Fruit fly (Drosophila melanogaster) whole organism, embryonic: ENCODE data around the gene mbm.
A peak's percentile ranks its signal among the peaks of the same experiment; 100 is the strongest.

Experiments
- Atf6 ChIP-seq: fragments of 200-800 bp; sonication (Bioruptor generic); IDR thresholded peaks from 2 replicates; pipeline ENCODE4 v1.3.6; 2022; ENCODE audit warnings: missing biosample characterization, missing genetic modification characterization
- Bgb ChIP-seq: fragments of 200-800 bp; sonication (Bioruptor generic); IDR thresholded peaks from 2 replicates; pipeline ENCODE4 v1.3.6; 2022; ENCODE audit warnings: missing biosample characterization, missing genetic modification characterization; ENCODE audit not compliant: partially characterized antibody
- C15 ChIP-seq: fragments of 200-800 bp; sonication (Bioruptor generic); IDR thresholded peaks from 3 replicates; pipeline ENCODE4 v1.3.6; 2022; ENCODE audit warnings: missing biosample characterization, missing genetic modification characterization
- CG10147 ChIP-seq: fragments of 200-800 bp; sonication (Bioruptor generic); optimal IDR thresholded peaks from 2 replicates; lab custom pipeline; 2019; ENCODE audit warnings: missing biosample characterization, mild to moderate bottlenecking, missing genetic modification characterization, moderate library complexity
- CG10209 ChIP-seq: fragments of 200-800 bp; sonication (Bioruptor generic); optimal IDR thresholded peaks from 3 replicates; lab custom pipeline; 2017; ENCODE audit warnings: missing biosample characterization, mild to moderate bottlenecking, missing genetic modification characterization, missing genetic modification reagents
- CG10979 ChIP-seq: fragments of 200-800 bp; sonication (Bioruptor generic); optimal IDR thresholded peaks from 2 replicates; lab custom pipeline; 2018; ENCODE audit warnings: missing biosample characterization, mild to moderate bottlenecking, missing genetic modification characterization, moderate library complexity
- CG11504 ChIP-seq: fragments of 200-800 bp; sonication (Bioruptor generic); optimal IDR thresholded peaks from 3 replicates; lab custom pipeline; 2019; ENCODE audit warnings: missing biosample characterization, mild to moderate bottlenecking, missing genetic modification characterization, moderate library complexity
- CG11723 ChIP-seq: fragments of 200-800 bp; sonication (Bioruptor generic); optimal IDR thresholded peaks from 2 replicates; lab custom pipeline; 2017; ENCODE audit warnings: missing biosample characterization, mild to moderate bottlenecking, missing genetic modification characterization
- CG12236 ChIP-seq: fragments of 200-800 bp; sonication (Bioruptor generic); optimal IDR thresholded peaks from 2 replicates; lab custom pipeline; 2016; ENCODE audit warnings: missing biosample characterization, missing genetic modification characterization
- CG12744 ChIP-seq: fragments of 200-800 bp; sonication (Bioruptor generic); optimal IDR thresholded peaks from 2 replicates; lab custom pipeline; 2016; ENCODE audit warnings: missing biosample characterization, missing genetic modification characterization
- CG12942 ChIP-seq: fragments of 200-800 bp; sonication (Bioruptor generic); optimal IDR thresholded peaks from 3 replicates; lab custom pipeline; 2016; ENCODE audit warnings: missing biosample characterization, missing genetic modification characterization
- CG13287 ChIP-seq: fragments of 200-800 bp; sonication (Bioruptor generic); IDR thresholded peaks from 2 replicates; pipeline ENCODE4 v1.3.6; 2022; ENCODE audit warnings: missing biosample characterization, missing genetic modification characterization; ENCODE audit not compliant: partially characterized antibody
- CG15479 ChIP-seq: fragments of 200-800 bp; sonication (Bioruptor generic); optimal IDR thresholded peaks from 3 replicates; lab custom pipeline; 2019; ENCODE audit warnings: missing biosample characterization, mild to moderate bottlenecking, missing genetic modification characterization, moderate library complexity
- CG17359 ChIP-seq: fragments of 200-800 bp; sonication (Bioruptor generic); optimal IDR thresholded peaks from 3 replicates; lab custom pipeline; 2018; ENCODE audit warnings: missing biosample characterization, mild to moderate bottlenecking, missing genetic modification characterization, moderate library complexity
- CG17612 ChIP-seq: fragments of 200-800 bp; sonication (Bioruptor generic); IDR thresholded peaks from 2 replicates; pipeline ENCODE4 v1.3.6; 2022; ENCODE audit warnings: missing biosample characterization, missing genetic modification characterization
- CG2889 ChIP-seq: fragments of 200-800 bp; sonication (Bioruptor generic); IDR thresholded peaks from 3 replicates; pipeline ENCODE4 v1.3.6; 2022; ENCODE audit warnings: missing biosample characterization, missing genetic modification characterization
- CG33557 ChIP-seq: fragments of 200-800 bp; sonication (Bioruptor generic); optimal IDR thresholded peaks from 2 replicates; lab custom pipeline; 2019; ENCODE audit warnings: missing biosample characterization, mild to moderate bottlenecking, missing genetic modification characterization, moderate library complexity
- CG3838 ChIP-seq: fragments of 200-800 bp; sonication (Bioruptor generic); optimal IDR thresholded peaks from 3 replicates; lab custom pipeline; 2016; ENCODE audit warnings: missing biosample characterization, missing genetic modification characterization
- CG6254 ChIP-seq: fragments of 200-800 bp; sonication (Bioruptor generic); optimal IDR thresholded peaks from 3 replicates; lab custom pipeline; 2017; ENCODE audit warnings: mild to moderate bottlenecking, missing biosample characterization, missing genetic modification reagents, missing genetic modification characterization
- CG8281 ChIP-seq: fragments of 200-800 bp; sonication (Bioruptor generic); optimal IDR thresholded peaks from 2 replicates; lab custom pipeline; 2018; ENCODE audit warnings: missing biosample characterization, mild to moderate bottlenecking, missing genetic modification characterization, moderate library complexity
- Fer2 ChIP-seq: fragments of 200-800 bp; sonication (Bioruptor generic); optimal IDR thresholded peaks from 2 replicates; lab custom pipeline; 2018; ENCODE audit warnings: missing biosample characterization, mild to moderate bottlenecking, missing genetic modification characterization, moderate library complexity
- H15 ChIP-seq: fragments of 200-800 bp; sonication (Bioruptor generic); IDR thresholded peaks from 3 replicates; pipeline ENCODE4 v1.3.6; 2022; ENCODE audit warnings: missing biosample characterization, missing genetic modification characterization
- H2.0 ChIP-seq: fragments of 200-800 bp; sonication (Bioruptor generic); IDR thresholded peaks from 2 replicates; pipeline ENCODE4 v1.3.6; 2022; ENCODE audit warnings: missing biosample characterization, missing genetic modification characterization
- HLHmδ ChIP-seq: fragments of 200-800 bp; sonication (Bioruptor generic); optimal IDR thresholded peaks from 2 replicates; lab custom pipeline; 2018; ENCODE audit warnings: missing biosample characterization, mild to moderate bottlenecking, missing genetic modification characterization, moderate library complexity
- Hr78 ChIP-seq, 2 experiments: fragments of 200-800 bp in 1 of 2; fragments of >200 bp in 1 of 2; sonication (Bioruptor generic) in 1 of 2; optimal IDR thresholded peaks; 2 replicates each; lab custom pipeline; 2017 to 2019; ENCODE audit warnings: missing biosample characterization in 2 of 2, missing genetic modification characterization in 2 of 2, mild to moderate bottlenecking in 1 of 2, moderate library complexity in 1 of 2
- Meics ChIP-seq: fragments of 200-800 bp; sonication (Bioruptor generic); optimal IDR thresholded peaks from 2 replicates; lab custom pipeline; 2017; ENCODE audit warnings: missing biosample characterization, mild to moderate bottlenecking, missing genetic modification characterization
- Nf-YA ChIP-seq: fragments of 200-800 bp; sonication (Bioruptor generic); IDR thresholded peaks from 2 replicates; pipeline ENCODE4 v1.3.6; 2022; ENCODE audit warnings: missing biosample characterization, missing genetic modification characterization
- Oli ChIP-seq: fragments of 200-800 bp; sonication (Bioruptor generic); optimal IDR thresholded peaks from 2 replicates; lab custom pipeline; 2018; ENCODE audit warnings: missing biosample characterization, mild to moderate bottlenecking, missing genetic modification characterization, moderate library complexity
- Ravus ChIP-seq: fragments of 200-800 bp; sonication (Bioruptor generic); IDR thresholded peaks from 2 replicates; pipeline ENCODE4 v1.3.6; 2022; ENCODE audit warnings: missing biosample characterization, missing genetic modification characterization
- Usf ChIP-seq: fragments of 200-800 bp; sonication (Bioruptor generic); optimal IDR thresholded peaks from 2 replicates; lab custom pipeline; 2017; ENCODE audit warnings: missing genotype, missing biosample characterization, missing genetic modification characterization
- ab ChIP-seq: fragments of 200-800 bp; sonication (Bioruptor generic); optimal IDR thresholded peaks from 2 replicates; lab custom pipeline; 2016; ENCODE audit warnings: missing biosample characterization, missing genetic modification characterization
- emc ChIP-seq: fragments of 200-800 bp; sonication (Bioruptor generic); optimal IDR thresholded peaks from 2 replicates; lab custom pipeline; 2016; ENCODE audit warnings: missing biosample characterization, missing genetic modification characterization
- gcm ChIP-seq: fragments of 200-800 bp; sonication (Bioruptor generic); optimal IDR thresholded peaks from 2 replicates; lab custom pipeline; 2019; ENCODE audit warnings: missing biosample characterization, mild to moderate bottlenecking, missing genetic modification characterization, moderate library complexity
- kah ChIP-seq: fragments of 200-800 bp; sonication (Bioruptor generic); optimal IDR thresholded peaks from 2 replicates; lab custom pipeline; 2018; ENCODE audit warnings: missing biosample characterization, mild to moderate bottlenecking, missing genetic modification characterization
- lmd ChIP-seq: fragments of 200-800 bp; sonication (Bioruptor generic); IDR thresholded peaks from 2 replicates; pipeline ENCODE4 v1.3.6; 2022; ENCODE audit warnings: missing biosample characterization, missing genetic modification characterization
- lola ChIP-seq, 3 experiments: fragments of >200 bp in 2 of 3; fragments of 200-800 bp in 1 of 3; sonication (Bioruptor generic) in 1 of 3; optimal IDR thresholded peaks; 2 replicates each; lab custom pipeline; 2017 to 2019; ENCODE audit warnings: missing biosample characterization in 3 of 3, missing genetic modification characterization in 3 of 3, mild to moderate bottlenecking in 1 of 3, moderate library complexity in 1 of 3
- nerfin-1 ChIP-seq: fragments of 200-800 bp; sonication (Bioruptor generic); optimal IDR thresholded peaks from 3 replicates; lab custom pipeline; 2019; ENCODE audit warnings: missing biosample characterization, mild to moderate bottlenecking, missing genetic modification characterization, moderate library complexity
- onecut ChIP-seq: fragments of 200-800 bp; sonication (Bioruptor generic); IDR thresholded peaks from 2 replicates; pipeline ENCODE4 v1.3.6; 2022; ENCODE audit warnings: missing biosample characterization, missing genetic modification characterization
- pb ChIP-seq: fragments of 200-800 bp; sonication (Bioruptor generic); optimal IDR thresholded peaks from 3 replicates; lab custom pipeline; 2016; ENCODE audit warnings: missing biosample characterization, missing genetic modification characterization
- rib ChIP-seq: fragments of 200-800 bp; sonication (Bioruptor generic); IDR thresholded peaks from 2 replicates; pipeline ENCODE4 v1.3.6; 2022; ENCODE audit warnings: missing biosample characterization, missing genetic modification characterization
- schlank ChIP-seq: fragments of 200-800 bp; sonication (Bioruptor generic); optimal IDR thresholded peaks from 2 replicates; lab custom pipeline; 2018; ENCODE audit warnings: missing biosample characterization, mild to moderate bottlenecking, missing genetic modification characterization
- sens ChIP-seq: fragments of 200-800 bp; sonication (Bioruptor generic); peaks from one replicate; lab custom pipeline; 2016; ENCODE audit warnings: missing biosample characterization, missing genetic modification characterization
- shn ChIP-seq: fragments of 200-800 bp; sonication (Bioruptor generic); optimal IDR thresholded peaks from 3 replicates; lab custom pipeline; 2016; ENCODE audit warnings: missing biosample characterization, missing genetic modification characterization
- tio ChIP-seq: fragments of 200-800 bp; sonication (Bioruptor generic); optimal IDR thresholded peaks from 2 replicates; lab custom pipeline; 2017; ENCODE audit warnings: missing biosample characterization, missing genetic modification characterization, inconsistent platforms
- tup ChIP-seq: fragments of 200-800 bp; sonication (Bioruptor generic); optimal IDR thresholded peaks from 2 replicates; lab custom pipeline; 2016; ENCODE audit warnings: missing biosample characterization, mild to moderate bottlenecking, missing genetic modification characterization, moderate library complexity
- vvl ChIP-seq: fragments of 200-800 bp; sonication (Bioruptor generic); IDR thresholded peaks from 2 replicates; pipeline ENCODE4 v1.3.6; 2022; ENCODE audit warnings: missing biosample characterization, missing genetic modification characterization
- wek ChIP-seq: fragments of 200-800 bp; sonication (Bioruptor generic); optimal IDR thresholded peaks from 3 replicates; lab custom pipeline; 2018; ENCODE audit warnings: missing biosample characterization, mild to moderate bottlenecking, missing genetic modification characterization, moderate library complexity

Gene mbm

dm6 chr2L:297480-298284 is 24.2 kb upstream of the mbm start, which contains the start of gene Pi3K21B (continued):
- TF ChIP-seq CG33557 (GFP tag; lab: Kevin White, UChicago) (peak; percentile 86), vvl (peak; percentile 91), Nf-YA (GFP tag; lab: Robert Waterston, UW) (no peak; the same call in 1 of the 2 replicates), Oli (tag; lab: Kevin White, UChicago) (peak; percentile 86), nerfin-1 (tag; lab: Kevin White, UChicago) (peak; percentile 82), emc (peak; percentile 73), Meics (GFP tag; lab: Kevin White, UChicago) (peak; percentile 87), shn (peak; percentile 93), wek (GFP tag; lab: Kevin White, UChicago) (peak; percentile 57), sens (peak; percentile 96), CG12236 (GFP tag; lab: Kevin White, UChicago) (peak; percentile 77), Bgb (GFP tag; lab: Robert Waterston, UW) (peak; percentile 26; the same call in 1 of the 2 replicates), tio (GFP tag; lab: Kevin White, UChicago) (peak; percentile 93), CG15479 (GFP tag; lab: Kevin White, UChicago) (no peak), rib (GFP tag; lab: Robert Waterston, UW) (peak; percentile 51; the same call in 1 of the 2 replicates), lola (GFP tag; optimal IDR thresholded peaks at IDR 0.05; lab: Kevin White, UChicago) (peak in 1 of 3 experiments; percentile 90), CG17359 (tag; lab: Kevin White, UChicago) (peak; percentile 87), Fer2 (tag; lab: Kevin White, UChicago) (peak; percentile 88), CG17612 (GFP tag; lab: Robert Waterston, UW) (peak; percentile 52; the same call in 1 of the 2 replicates), HLHmδ (GFP tag; lab: Kevin White, UChicago) (peak; percentile 90), CG11504 (peak; percentile 88), CG10147 (GFP tag; lab: Kevin White, UChicago) (peak; percentile 88), H2.0 (GFP tag; lab: Robert Waterston, UW) (peak; percentile 84), CG11723 (GFP tag; lab: Kevin White, UChicago) (peak; percentile 80), CG10209 (GFP tag; lab: Kevin White, UChicago) (peak; percentile 92), CG12744 (peak; percentile 85), CG10979 (peak; percentile 80), tup (GFP tag; lab: Kevin White, UChicago) (peak; percentile 90), H15 (GFP tag; lab: Robert Waterston, UW) (peak; percentile 69), Atf6 (GFP tag; lab: Robert Waterston, UW) (peak; percentile 82), Ravus (GFP tag; lab: Robert Waterston, UW) (peak; percentile 33), pb (GFP tag; lab: Kevin White, UChicago) (peak; percentile 90), schlank (tag; lab: Kevin White, UChicago) (peak; percentile 38), kah (GFP tag; lab: Kevin White, UChicago) (peak; percentile 89), Usf (GFP tag; lab: Kevin White, UChicago) (peak; percentile 80), C15 (GFP tag; lab: Robert Waterston, UW) (peak; percentile 46; the same call in 1 of the 3 replicates), CG6254 (GFP tag; lab: Kevin White, UChicago) (peak; percentile 77), CG2889 (peak; percentile 75), CG12942 (GFP tag; lab: Kevin White, UChicago) (peak; percentile 94), CG8281 (tag; lab: Kevin White, UChicago) (peak; percentile 73), Hr78 (GFP tag; optimal IDR thresholded peaks at IDR 0.05; lab: Kevin White, UChicago) (peak in 1 of 2 experiments; percentile 27), gcm (GFP tag; lab: Kevin White, UChicago) (peak; percentile 74), lmd (GFP tag; lab: Robert Waterston, UW) (peak; percentile 90), CG3838 (peak; percentile 75), onecut (GFP tag; lab: Robert Waterston, UW) (peak; percentile 74), ab (peak; percentile 86), CG13287 (GFP tag; lab: Robert Waterston, UW) (peak; percentile 44; the same call in 1 of the 2 replicates)
